Fruit fly (Drosophila melanogaster) whole organism, embryonic: ENCODE results near the gene CG13454.

ENCODE experiments used
- Asciz ChIP-seq: fragments of 200-800 bp; sonication (Bioruptor generic); optimal IDR thresholded peaks from 2 replicates; lab custom pipeline; 2017; ENCODE audit warnings: missing biosample characterization, mild to moderate bottlenecking, missing genetic modification characterization, missing genetic modification reagents
- CG14441 ChIP-seq: fragments of 200-800 bp; sonication (Bioruptor generic); IDR thresholded peaks from 2 replicates; pipeline ENCODE4 v1.3.6; 2022; ENCODE audit warnings: missing biosample characterization, missing genetic modification characterization
- CG15269 ChIP-seq: fragments of 200-800 bp; sonication (Bioruptor generic); optimal IDR thresholded peaks from 2 replicates; lab custom pipeline; 2018; ENCODE audit warnings: missing biosample characterization, mild to moderate bottlenecking, missing genetic modification characterization, moderate library complexity
- CG15479 ChIP-seq: fragments of 200-800 bp; sonication (Bioruptor generic); optimal IDR thresholded peaks from 3 replicates; lab custom pipeline; 2019; ENCODE audit warnings: missing biosample characterization, mild to moderate bottlenecking, missing genetic modification characterization, moderate library complexity
- CG31441 ChIP-seq: fragments of 200-800 bp; sonication (Bioruptor generic); IDR thresholded peaks from 2 replicates; pipeline ENCODE4 v1.3.6; 2022; ENCODE audit warnings: missing biosample characterization, missing genetic modification characterization
- CG32532 ChIP-seq: fragments of 200-800 bp; sonication (Bioruptor generic); IDR thresholded peaks from 2 replicates; pipeline ENCODE4 v1.3.6; 2022; ENCODE audit warnings: missing biosample characterization, missing genetic modification characterization
- CG34376 ChIP-seq: fragments of 200-800 bp; sonication (Bioruptor generic); optimal IDR thresholded peaks from 2 replicates; lab custom pipeline; 2018; ENCODE audit warnings: missing biosample characterization, mild to moderate bottlenecking, missing genetic modification characterization
- CG7839 ChIP-seq: fragments of 200-800 bp; sonication (Bioruptor generic); optimal IDR thresholded peaks from 3 replicates; lab custom pipeline; 2018; ENCODE audit warnings: missing biosample characterization, mild to moderate bottlenecking, missing genetic modification characterization, moderate library complexity
- E2f1 ChIP-seq: fragments of 200-800 bp; sonication (Bioruptor generic); IDR thresholded peaks from 2 replicates; pipeline ENCODE4 v1.3.6; 2022; ENCODE audit warnings: missing biosample characterization, missing genetic modification characterization
- Fer1 ChIP-seq: fragments of 200-800 bp; sonication (Bioruptor generic); optimal IDR thresholded peaks from 2 replicates; lab custom pipeline; 2017; ENCODE audit warnings: missing biosample characterization, mild to moderate bottlenecking, missing genetic modification characterization
- Fer3 ChIP-seq: fragments of 200-800 bp; sonication (Bioruptor generic); optimal IDR thresholded peaks from 2 replicates; lab custom pipeline; 2018; ENCODE audit warnings: missing biosample characterization, mild to moderate bottlenecking, missing genetic modification characterization, moderate library complexity
- Gug ChIP-seq: fragments of 200-800 bp; sonication (Bioruptor generic); IDR thresholded peaks from 4 replicates; pipeline ENCODE4 v1.3.6; 2022; ENCODE audit warnings: missing biosample characterization, missing genetic modification characterization
- HLH3B ChIP-seq: fragments of 200-800 bp; sonication (Bioruptor generic); IDR thresholded peaks from 2 replicates; pipeline ENCODE4 v1.3.6; 2022; ENCODE audit warnings: missing biosample characterization, missing genetic modification characterization
- Hmr ChIP-seq: fragments of 200-800 bp; sonication (Bioruptor generic); optimal IDR thresholded peaks from 3 replicates; lab custom pipeline; 2017; ENCODE audit warnings: mild to moderate bottlenecking, missing biosample characterization, missing genetic modification reagents, missing genetic modification characterization
- Hr3 ChIP-seq: fragments of 200-800 bp; sonication (Bioruptor generic); optimal IDR thresholded peaks from 3 replicates; lab custom pipeline; 2016; ENCODE audit warnings: missing biosample characterization, missing genetic modification characterization
- MBD-R2 ChIP-seq: fragments of 200-800 bp; sonication (Bioruptor generic); IDR thresholded peaks from 2 replicates; pipeline ENCODE4 v1.3.6; 2022; ENCODE audit warnings: missing biosample characterization, missing genetic modification characterization
- Max ChIP-seq: fragments of 200-800 bp; sonication (Bioruptor generic); optimal IDR thresholded peaks from 2 replicates; lab custom pipeline; 2016; ENCODE audit warnings: missing biosample characterization, mild to moderate bottlenecking, missing genetic modification characterization
- Trl ChIP-seq, 3 experiments: fragments of >200 bp in 2 of 3; fragments of 200-800 bp in 1 of 3; sonication (Bioruptor generic) in 1 of 3; optimal IDR thresholded peaks; 2 replicates in 1 of 3; 3 replicates in 2 of 3; lab custom pipeline; 2016 to 2017; ENCODE audit warnings: missing biosample characterization in 1 of 3, missing genetic modification characterization in 1 of 3
- Xrp1 ChIP-seq: fragments of 200-800 bp; sonication (Bioruptor generic); IDR thresholded peaks from 2 replicates; pipeline ENCODE4 v1.3.6; 2022; ENCODE audit warnings: missing biosample characterization, missing genetic modification characterization
- chm ChIP-seq: fragments of 200-800 bp; sonication (Bioruptor generic); IDR thresholded peaks from 2 replicates; pipeline ENCODE4 v1.3.6; 2022; ENCODE audit warnings: missing biosample characterization, missing genetic modification characterization
- crol ChIP-seq: fragments of 200-800 bp; sonication (Bioruptor generic); IDR thresholded peaks from 2 replicates; pipeline ENCODE4 v1.3.6; 2022; ENCODE audit warnings: missing biosample characterization, missing genetic modification characterization
- hkb ChIP-seq, 2 experiments: fragments of 200-800 bp in 1 of 2; fragments of >200 bp in 1 of 2; sonication (Bioruptor generic) in 1 of 2; IDR thresholded peaks in 1 of 2; optimal IDR thresholded peaks in 1 of 2; 2 replicates each; pipeline versions ENCODE4 v1.3.6 to Lab custom; 2017 to 2022; ENCODE audit warnings: missing biosample characterization in 1 of 2, missing genetic modification characterization in 1 of 2
- lab ChIP-seq: fragments of 200-800 bp; sonication (Bioruptor generic); optimal IDR thresholded peaks from 3 replicates; lab custom pipeline; 2017; ENCODE audit warnings: missing biosample characterization, missing genetic modification characterization, mild to moderate bottlenecking, moderate library complexity, missing genetic modification reagents
- pan ChIP-seq, 4 experiments: fragments of >200 bp in 3 of 4; fragments of 200-800 bp in 1 of 4; sonication (Bioruptor generic) in 1 of 4; optimal IDR thresholded peaks in 3 of 4; IDR thresholded peaks in 1 of 4; 2 replicates each; pipeline versions ENCODE4 v1.3.6 to Lab custom; 2017 to 2022; ENCODE audit warnings: missing biosample characterization in 2 of 4, missing genetic modification characterization in 2 of 4, mixed read lengths in 1 of 4
- scrt ChIP-seq: fragments of 200-800 bp; sonication (Bioruptor generic); optimal IDR thresholded peaks from 2 replicates; lab custom pipeline; 2018; ENCODE audit warnings: missing biosample characterization, mild to moderate bottlenecking, missing genetic modification characterization, moderate library complexity
- tio ChIP-seq: fragments of 200-800 bp; sonication (Bioruptor generic); optimal IDR thresholded peaks from 2 replicates; lab custom pipeline; 2017; ENCODE audit warnings: missing biosample characterization, missing genetic modification characterization, inconsistent platforms

The CG13454 gene

DNA sequence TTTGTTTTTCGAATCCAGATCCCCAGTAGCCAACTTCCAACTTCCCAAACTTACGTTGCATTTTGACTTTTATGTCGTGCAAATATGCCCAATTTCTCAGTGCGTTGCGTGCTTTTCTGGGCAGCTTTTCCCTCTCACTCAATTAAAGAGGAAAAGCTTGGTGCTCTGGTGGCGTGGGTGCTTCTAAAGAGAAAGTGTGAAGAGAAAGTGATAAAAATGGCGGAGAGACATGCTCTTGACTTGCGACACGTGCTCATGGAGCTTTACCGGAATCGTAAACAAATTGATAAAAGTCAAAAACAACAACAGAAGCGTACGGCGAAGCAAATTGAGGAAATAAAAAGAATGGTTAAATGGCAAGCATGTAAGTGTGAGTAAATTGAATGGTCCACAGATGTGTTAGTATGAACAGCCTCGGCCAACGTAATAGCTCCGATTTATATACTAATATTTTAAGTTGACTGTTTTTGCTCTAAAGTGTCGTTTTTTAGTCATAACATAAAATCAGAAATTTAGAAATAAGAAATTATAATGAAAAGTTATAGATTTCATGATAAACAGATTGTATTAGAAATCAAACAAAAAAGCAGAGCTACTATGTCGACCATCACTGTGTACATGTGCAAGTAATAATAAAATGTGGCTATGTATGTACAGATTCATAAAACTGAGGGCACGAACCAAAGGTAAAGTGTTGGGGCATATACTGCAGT lies 22.8 kb downstream of the CG13454 start (continued):
- TF ChIP-seq CG32532 (peak; percentile 24; the same call in 1 of the 2 replicates), E2f1 (peak; percentile 34; the same call in 1 of the 2 replicates), Hmr (GFP tag; lab: Kevin White, UChicago) (peak; percentile 37), hkb (optimal IDR thresholded peaks at IDR 0.05; lab: Kevin White, UChicago) (no peak), hkb (GFP tag; IDR thresholded peaks at IDR 0.05; lab: Robert Waterston, UW) (peak; percentile 44), scrt (no peak), CG14441 (GFP tag; lab: Robert Waterston, UW) (peak; percentile 29; the same call in 1 of the 2 replicates), lab (GFP tag; lab: Kevin White, UChicago) (peak; percentile 35), Xrp1 (0 out of 2 replicates have a peak, but pooled peaks have one; percentile 11), Max (GFP tag; lab: Kevin White, UChicago) (peak; percentile 32), CG7839 (tag; lab: Kevin White, UChicago) (peak; percentile 46), Trl (optimal IDR thresholded peaks at IDR 0.05; lab: Kevin White, UChicago) (peak; percentile 75 to 85), Trl (GFP tag; optimal IDR thresholded peaks at IDR 0.05; lab: Kevin White, UChicago) (no peak), CG31441 (GFP tag; lab: Robert Waterston, UW) (peak; percentile 58; the same call in 1 of the 2 replicates), CG15269 (peak; percentile 28), pan (optimal IDR thresholded peaks at IDR 0.05; lab: Kevin White, UChicago) (no peak), pan (GFP tag; optimal IDR thresholded peaks at IDR 0.05 in 1 of 2, IDR thresholded peaks at IDR 0.05 in 1 of 2) (peak in 1 of 2 experiments; percentile 12)

DNA sequence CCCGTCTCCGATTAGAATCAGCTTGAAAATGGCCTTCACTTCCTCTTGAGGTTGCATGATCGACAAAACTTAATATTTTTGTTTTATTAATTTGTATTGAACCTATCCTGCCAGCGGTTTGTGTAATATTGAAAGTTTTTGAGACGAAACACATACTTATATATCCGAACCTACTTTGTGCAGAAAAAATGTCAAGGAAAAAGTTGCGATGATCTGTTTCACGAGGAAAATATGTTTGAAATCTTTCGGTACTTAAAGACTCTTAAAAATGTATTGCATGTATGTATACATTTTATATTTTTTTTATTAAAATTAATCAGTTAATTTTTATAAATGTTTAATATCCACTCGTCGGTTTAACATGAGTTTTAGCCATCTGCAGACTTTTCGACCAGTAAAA lies 31.6 kb downstream of the CG13454 start, which contains the start of gene Ran-like:
Gene Ran-like (minus strand): TSS at position 101 of the 400 bp plus-strand sequence.
- no peak for TF ChIP-seq scrt

DNA sequence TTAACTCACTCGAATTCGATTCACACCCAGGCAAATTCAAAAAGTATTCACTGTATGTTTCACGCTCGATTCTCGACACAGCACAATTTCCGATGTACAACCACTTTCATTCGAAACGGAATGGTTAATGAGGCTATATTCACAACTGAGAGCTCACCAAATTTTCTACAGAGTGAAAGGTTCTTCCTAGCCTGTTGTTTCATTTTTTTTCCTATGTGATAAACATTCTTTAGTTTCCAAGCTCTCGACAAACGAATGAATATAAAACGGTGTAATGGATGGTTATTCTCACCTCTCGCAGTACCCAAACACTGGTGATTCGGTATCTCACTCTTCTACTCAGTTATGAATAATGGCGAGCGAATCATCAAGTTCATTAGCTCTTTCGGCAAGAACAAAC lies 42.8 kb downstream of the CG13454 start, which contains the start of gene cocoon:
Gene cocoon (minus strand): TSS at position 101 of the 400 bp plus-strand sequence.
- no peak for TF ChIP-seq crol
- no peak for TF ChIP-seq MBD-R2 (GFP tag; lab: Robert Waterston, UW)
- TF ChIP-seq Fer1 (GFP tag; lab: Kevin White, UChicago), result no peak
- no peak for TF ChIP-seq CG15479 (GFP tag; lab: Kevin White, UChicago)
- no peak for TF ChIP-seq Gug (GFP tag; lab: Robert Waterston, UW)
- no peak for TF ChIP-seq chm (GFP tag; lab: Robert Waterston, UW)
- TF ChIP-seq Hr3 (GFP tag; lab: Kevin White, UChicago), result no peak
- TF ChIP-seq tio (GFP tag; lab: Kevin White, UChicago), result no peak
- TF ChIP-seq Asciz, result no peak
- no peak for TF ChIP-seq CG34376 (GFP tag; lab: Kevin White, UChicago)
- no peak for TF ChIP-seq Fer3 (tag; lab: Kevin White, UChicago)
- no peak for TF ChIP-seq HLH3B (GFP tag; lab: Robert Waterston, UW)
